Worm (Caenorhabditis elegans): ENCODE data around the gene F45E6.1.

The F45E6.1 gene

ce11 chrX:12509334-12509944 is 32.2 kb upstream of the F45E6.1 start (continued):
- peak; percentile 70 for TF ChIP-seq nhr-10 (tag; optimal IDR thresholded peaks at IDR 0.05)
- TF ChIP-seq lir-3 (tag; optimal IDR thresholded peaks at IDR 0.05), result no peak
- no peak for TF ChIP-seq dpl-1 (GFP tag; optimal IDR thresholded peaks at IDR 0.05)
- TF ChIP-seq madf-5 (GFP tag; IDR thresholded peaks at IDR 0.05), result no peak
- no peak for TF ChIP-seq ceh-28 (tag; optimal IDR thresholded peaks at IDR 0.05)
- no peak for TF ChIP-seq F44E2.7 (GFP tag; IDR thresholded peaks at IDR 0.05)
- TF ChIP-seq snpc-4 (tag; optimal IDR thresholded peaks at IDR 0.05), result no peak
- TF ChIP-seq nhr-48 (tag; optimal IDR thresholded peaks at IDR 0.05), result peak; percentile 86
- TF ChIP-seq T26A8.4 (GFP tag; IDR thresholded peaks at IDR 0.05), result no peak
- TF ChIP-seq set-16 (GFP tag; IDR thresholded peaks at IDR 0.05), result no peak
- TF ChIP-seq rbr-2 (tag; optimal IDR thresholded peaks at IDR 0.05), result no peak
- no peak for TF ChIP-seq zfp-2 (tag; optimal IDR thresholded peaks at IDR 0.05)

DNA sequence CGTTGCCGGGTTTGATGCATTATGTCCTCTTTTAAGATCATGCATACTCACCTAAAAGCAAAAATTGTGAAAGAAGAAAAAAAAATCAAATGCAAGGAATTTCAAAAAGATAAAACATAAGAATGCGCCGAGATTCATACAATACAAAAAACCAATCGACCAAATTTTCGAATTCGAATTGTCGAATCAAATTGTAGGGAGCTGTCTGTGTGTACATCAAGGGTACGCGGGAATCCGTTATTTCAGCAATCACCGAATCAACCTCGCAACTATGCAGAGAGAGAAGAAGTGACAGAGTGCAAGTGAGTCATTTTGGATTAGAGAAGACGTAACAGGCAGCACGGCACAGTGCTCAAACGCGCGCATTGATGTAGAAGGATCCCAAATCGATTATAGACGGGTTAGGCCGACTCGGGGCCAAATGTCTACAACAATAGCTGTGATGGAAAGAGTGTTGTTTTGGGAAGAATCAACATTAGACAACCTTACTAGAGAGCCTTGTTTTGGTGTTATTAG is 26.1 kb upstream of the F45E6.1 start, which contains the start of gene sdz-19:
sdz-19 (minus strand) TSS at position 51 of the 516 bp plus-strand sequence.
- TF ChIP-seq T26A8.4 (GFP tag; IDR thresholded peaks at IDR 0.05), result peak; percentile 34; the same call in 1 of the 2 replicates
- no peak for TF ChIP-seq spr-1 (tag; optimal IDR thresholded peaks at IDR 0.05)
- no peak for TF ChIP-seq lin-39 (tag; optimal IDR thresholded peaks at IDR 0.05)
- no peak for TF ChIP-seq skn-1 (tag; optimal IDR thresholded peaks at IDR 0.05)
- TF ChIP-seq unc-62 (GFP tag; optimal IDR thresholded peaks at IDR 0.05 in 1 of 2), result peak in 1 of 2 experiments; percentile 68
- no peak for TF ChIP-seq unc-62 (tag; optimal IDR thresholded peaks at IDR 0.05)
- TF ChIP-seq tra-1 (GFP tag; IDR thresholded peaks at IDR 0.05), result 0 out of 2 replicates have a peak, but pooled peaks have one; percentile 11
- TF ChIP-seq madf-5 (GFP tag; IDR thresholded peaks at IDR 0.05), result 0 out of 4 replicates have a peak, but pooled peaks of 1 of the 2 experiments have one; percentile 6
- 0 out of 2 replicates have a peak, but pooled peaks have one; percentile 27 for TF ChIP-seq zfp-3 (GFP tag; conservative IDR thresholded peaks at IDR 0.05)
- peak; percentile 16 for TF ChIP-seq nhr-102 (tag; optimal IDR thresholded peaks at IDR 0.05)
- TF ChIP-seq lir-3 (tag; optimal IDR thresholded peaks at IDR 0.05), result no peak
- peak; percentile 15; the same call in 1 of the 2 replicates for TF ChIP-seq snpc-1.2 (GFP tag; IDR thresholded peaks at IDR 0.05)
- 0 out of 2 replicates have a peak, but pooled peaks have one; percentile 10 for TF ChIP-seq dmd-6 (GFP tag; IDR thresholded peaks at IDR 0.05)

DNA sequence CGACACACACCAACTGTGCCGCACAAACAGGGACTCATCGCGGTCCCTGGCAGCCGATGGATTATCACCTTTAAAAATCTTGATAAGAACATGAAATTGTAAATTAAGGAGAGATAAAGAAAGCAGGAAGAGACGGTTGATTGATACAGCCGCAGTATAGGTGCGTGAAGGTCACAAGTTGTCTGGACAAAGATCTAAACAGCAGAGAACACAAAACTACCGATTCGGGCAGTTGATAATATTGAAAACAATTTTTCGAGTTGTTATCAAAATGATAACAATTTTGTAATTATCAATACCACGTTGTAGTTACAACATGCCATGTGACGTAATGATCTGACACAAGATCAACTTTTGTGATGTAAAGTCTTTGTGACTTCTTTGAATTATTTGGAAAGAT is 23.5 kb upstream of the F45E6.1 start:
- TF ChIP-seq spr-1 (tag; optimal IDR thresholded peaks at IDR 0.05), result no peak
- peak; percentile 98 for TF ChIP-seq dmd-6 (GFP tag; IDR thresholded peaks at IDR 0.05)
- TF ChIP-seq zip-11 (GFP tag; IDR thresholded peaks at IDR 0.05), result no peak
- TF ChIP-seq F37D6.2 (tag; optimal IDR thresholded peaks at IDR 0.05), result no peak
- no peak for TF ChIP-seq ceh-82 (tag; optimal IDR thresholded peaks at IDR 0.05)
- TF ChIP-seq mdt-29 (GFP tag; IDR thresholded peaks at IDR 0.05), result peak; percentile 65
- peak in 1 of 2 experiments; percentile 91 for TF ChIP-seq mdl-1 (tag; optimal IDR thresholded peaks at IDR 0.05)
- TF ChIP-seq R02D3.7 (tag; optimal IDR thresholded peaks at IDR 0.05), result no peak
- TF ChIP-seq arid-1 (GFP tag; conservative IDR thresholded peaks at IDR 0.05), result no peak
- TF ChIP-seq nhr-10 (tag; optimal IDR thresholded peaks at IDR 0.05), result peak; percentile 97
- no peak for TF ChIP-seq skn-1 (tag; optimal IDR thresholded peaks at IDR 0.05)
- TF ChIP-seq lim-7 (GFP tag; IDR thresholded peaks at IDR 0.05), result no peak
- TF ChIP-seq lin-29 (GFP tag; IDR thresholded peaks at IDR 0.05), result no peak
- peak; percentile 54 for TF ChIP-seq dpl-1 (GFP tag; optimal IDR thresholded peaks at IDR 0.05)
- peak; percentile 77 for TF ChIP-seq gei-8 (GFP tag; optimal IDR thresholded peaks at IDR 0.05)
- TF ChIP-seq aly-2 (tag; optimal IDR thresholded peaks at IDR 0.05), result no peak
- TF ChIP-seq hif-1 (tag; optimal IDR thresholded peaks at IDR 0.05), result peak in 1 of 2 experiments; percentile 41
- no peak for TF ChIP-seq ceh-44 (GFP tag; IDR thresholded peaks at IDR 0.05)
- no peak for TF ChIP-seq vab-7 (GFP tag; IDR thresholded peaks at IDR 0.05)
- no peak for TF ChIP-seq F49E8.2 (tag; optimal IDR thresholded peaks at IDR 0.05; ENCODE audit: borderline replicate concordance)
- no peak for TF ChIP-seq nhr-6 (tag; optimal IDR thresholded peaks at IDR 0.05)
- peak; percentile 51; the same call in 1 of the 2 replicates for TF ChIP-seq pha-4 (GFP tag; IDR thresholded peaks at IDR 0.05)
- no peak for TF ChIP-seq pha-4 (tag; optimal IDR thresholded peaks at IDR 0.05)
- TF ChIP-seq nhr-11 (tag; optimal IDR thresholded peaks at IDR 0.05), result peak; percentile 41
- TF ChIP-seq sdz-12 (GFP tag; optimal IDR thresholded peaks at IDR 0.05), result no peak
- TF ChIP-seq lin-38 (GFP tag; IDR thresholded peaks at IDR 0.05), result no peak
- TF ChIP-seq lsy-2 (tag; optimal IDR thresholded peaks at IDR 0.05), result peak in 1 of 2 experiments; percentile 83
- TF ChIP-seq hmg-1.1 (GFP tag; IDR thresholded peaks at IDR 0.05), result no peak
- no peak for TF ChIP-seq ZK337.2 (GFP tag; IDR thresholded peaks at IDR 0.05)
- no peak for TF ChIP-seq daf-12 (tag; optimal IDR thresholded peaks at IDR 0.05)
